Fruit fly (Drosophila melanogaster): ENCODE data around the gene CG15020.
A peak's percentile ranks its signal among the peaks of the same experiment; 100 is the strongest.

The CG15020 gene

DNA sequence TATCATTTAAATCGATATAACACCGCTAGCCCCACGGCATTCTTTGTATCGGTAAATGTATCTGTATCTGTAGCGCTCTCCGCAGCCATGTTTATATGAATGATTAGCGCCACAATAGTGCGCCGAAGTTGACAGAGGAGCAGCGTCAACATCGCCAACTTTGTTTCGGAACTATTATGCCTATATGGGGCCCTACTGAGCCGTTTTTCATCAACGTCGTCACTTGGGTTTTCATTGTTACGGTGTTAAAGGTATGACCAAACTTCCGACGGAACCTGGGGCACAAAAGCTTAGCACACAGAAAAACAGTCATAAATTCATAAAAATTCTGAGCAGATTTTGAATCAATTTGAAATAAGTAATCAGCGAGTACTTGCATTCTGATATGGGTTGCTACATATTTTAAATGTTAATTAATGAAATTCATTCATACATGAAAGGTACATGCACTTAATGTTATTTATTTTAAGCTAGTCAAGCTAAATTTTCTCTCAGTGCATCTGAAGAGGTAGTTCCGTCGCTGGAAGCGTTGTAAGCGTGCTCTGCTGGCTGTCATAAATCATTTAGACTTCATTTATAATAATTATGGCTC is 40.1 kb downstream of the CG15020 start, which contains the start of gene CG15023 (continued):
- TF ChIP-seq knrl (GFP tag; IDR thresholded peaks at IDR 0.05; ENCODE audit: partially characterized antibody) = no peak
- TF ChIP-seq ftz-f1 (GFP tag; optimal IDR thresholded peaks at IDR 0.05) = no peak
- TF ChIP-seq CG17361 (GFP tag; IDR thresholded peaks at IDR 0.05) = 0 out of 3 replicates have a peak, but pooled peaks have one; percentile 30
- no peak for TF ChIP-seq Trl (optimal IDR thresholded peaks at IDR 0.05)
- TF ChIP-seq Trl (GFP tag; optimal IDR thresholded peaks at IDR 0.05) = no peak
- TF ChIP-seq ro (GFP tag; IDR thresholded peaks at IDR 0.05) = no peak
- no peak for TF ChIP-seq CG8478 (optimal IDR thresholded peaks at IDR 0.05)
- TF ChIP-seq Ssrp (tag; optimal IDR thresholded peaks at IDR 0.05) = no peak
- TF ChIP-seq H2.0 (GFP tag; IDR thresholded peaks at IDR 0.05) = no peak
- no peak for TF ChIP-seq pb (GFP tag; optimal IDR thresholded peaks at IDR 0.05)
- TF ChIP-seq CG6689 (GFP tag; IDR thresholded peaks at IDR 0.05) = peak; percentile 25; the same call in 1 of the 2 replicates
- no peak for TF ChIP-seq NK7.1 (GFP tag; optimal IDR thresholded peaks at IDR 0.05)
- no peak for TF ChIP-seq CG18262 (tag; optimal IDR thresholded peaks at IDR 0.05)
- no peak for TF ChIP-seq Dp (GFP tag; optimal IDR thresholded peaks at IDR 0.05)
- TF ChIP-seq vvl (GFP tag; IDR thresholded peaks at IDR 0.05) = no peak
- no peak for TF ChIP-seq Lhr (GFP tag; optimal IDR thresholded peaks at IDR 0.05)
- no peak for TF ChIP-seq CG15011 (GFP tag; optimal IDR thresholded peaks at IDR 0.05)
- no peak for TF ChIP-seq CG8765 (GFP tag; IDR thresholded peaks at IDR 0.05)
- no peak for TF ChIP-seq HHEX (GFP tag; optimal IDR thresholded peaks at IDR 0.05)
- no peak for TF ChIP-seq Dip3 (GFP tag; optimal IDR thresholded peaks at IDR 0.05)
- TF ChIP-seq CG12236 (GFP tag; optimal IDR thresholded peaks at IDR 0.05) = no peak
- no peak for TF ChIP-seq CG11560 (tag; IDR thresholded peaks at IDR 0.05)
- TF ChIP-seq gfzf (GFP tag; optimal IDR thresholded peaks at IDR 0.05) = no peak
- TF ChIP-seq CG2129 (GFP tag; IDR thresholded peaks at IDR 0.05; ENCODE audit: partially characterized antibody) = no peak
- TF ChIP-seq CG2199 (GFP tag; IDR thresholded peaks at IDR 0.05) = no peak
- TF ChIP-seq vnd (GFP tag; IDR thresholded peaks at IDR 0.05; ENCODE audit: partially characterized antibody) = no peak
- no peak for TF ChIP-seq Lim3 (GFP tag; IDR thresholded peaks at IDR 0.05)
- TF ChIP-seq dpn (GFP tag; optimal IDR thresholded peaks at IDR 0.05) = peak in 1 of 2 experiments; percentile 6
- TF ChIP-seq yki (optimal IDR thresholded peaks at IDR 0.05) = no peak
- TF ChIP-seq oc (tag; optimal IDR thresholded peaks at IDR 0.05) = no peak
- no peak for TF ChIP-seq sc (optimal IDR thresholded peaks at IDR 0.05)
- TF ChIP-seq sc (GFP tag; optimal IDR thresholded peaks at IDR 0.05) = no peak
- TF ChIP-seq fd64A (GFP tag; optimal IDR thresholded peaks at IDR 0.05) = no peak
- no peak for TF ChIP-seq HLH3B (GFP tag; IDR thresholded peaks at IDR 0.05)
- peak; percentile 20 for TF ChIP-seq CG9817 (tag; optimal IDR thresholded peaks at IDR 0.05)
- TF ChIP-seq CG2678 (tag; optimal IDR thresholded peaks at IDR 0.05) = peak; percentile 56
- no peak for TF ChIP-seq Elba2 (GFP tag; optimal IDR thresholded peaks at IDR 0.05)
- TF ChIP-seq CG12942 (GFP tag; optimal IDR thresholded peaks at IDR 0.05) = no peak
- no peak for TF ChIP-seq stc (GFP tag; IDR thresholded peaks at IDR 0.05)
- peak; percentile 0 for TF ChIP-seq Xbp1 (GFP tag; optimal IDR thresholded peaks at IDR 0.05)
- peak; percentile 4 for TF ChIP-seq Fer3 (tag; optimal IDR thresholded peaks at IDR 0.05)
- TF ChIP-seq CG15514 (GFP tag; optimal IDR thresholded peaks at IDR 0.05) = peak; percentile 36
- TF ChIP-seq CG14860 (GFP tag; IDR thresholded peaks at IDR 0.05; ENCODE audit: partially characterized antibody) = no peak
- TF ChIP-seq eve (GFP tag; optimal IDR thresholded peaks at IDR 0.05) = no peak
- TF ChIP-seq CG8924 (tag; optimal IDR thresholded peaks at IDR 0.05) = peak; percentile 19
- no peak for TF ChIP-seq Doc3 (GFP tag; IDR thresholded peaks at IDR 0.05; ENCODE audit: partially characterized antibody)
- TF ChIP-seq YL-1 (GFP tag; optimal IDR thresholded peaks at IDR 0.05) = no peak
- TF ChIP-seq tx (GFP tag; optimal IDR thresholded peaks at IDR 0.05) = no peak
- no peak for TF ChIP-seq CG1832 (GFP tag; optimal IDR thresholded peaks at IDR 0.05)
- TF ChIP-seq mirr (GFP tag; optimal IDR thresholded peaks at IDR 0.05) = no peak
- peak; percentile 38; the same call in 2 of the 3 replicates for TF ChIP-seq Aef1 (GFP tag; IDR thresholded peaks at IDR 0.05)
- no peak for TF ChIP-seq luna (GFP tag; optimal IDR thresholded peaks at IDR 0.05)

All from whole organism, embryonic.